Fruit fly (Drosophila melanogaster): ENCODE data around the gene Pde1c.

Gene Pde1c

dm6 chr2L:11816376-11816775 is 112.0 kb downstream of the Pde1c start:
- peak; percentile 62 for TF ChIP-seq sv (GFP tag; optimal IDR thresholded peaks at IDR 0.05)
- TF ChIP-seq OdsH (GFP tag; optimal IDR thresholded peaks at IDR 0.05): no peak
- no peak for TF ChIP-seq psq (GFP tag; optimal IDR thresholded peaks at IDR 0.05)
- TF ChIP-seq Dfd (GFP tag; optimal IDR thresholded peaks at IDR 0.05): no peak
- no peak for TF ChIP-seq tai (GFP tag; optimal IDR thresholded peaks at IDR 0.05)
- TF ChIP-seq Hr78 (GFP tag; optimal IDR thresholded peaks at IDR 0.05): no peak
- TF ChIP-seq CG32264 (GFP tag; optimal IDR thresholded peaks at IDR 0.05): no peak
- peak; percentile 4 for TF ChIP-seq Hr83 (GFP tag; optimal IDR thresholded peaks at IDR 0.05; ENCODE audit: poor library complexity, severe bottlenecking)
- peak; percentile 44 for TF ChIP-seq rgr (GFP tag; optimal IDR thresholded peaks at IDR 0.05)
- no peak for TF ChIP-seq ey (GFP tag; optimal IDR thresholded peaks at IDR 0.05)
- peak; percentile 13 for TF ChIP-seq br (GFP tag; optimal IDR thresholded peaks at IDR 0.05)
- TF ChIP-seq lola (GFP tag; optimal IDR thresholded peaks at IDR 0.05): no peak
- TF ChIP-seq jim (GFP tag; optimal IDR thresholded peaks at IDR 0.05): no peak
- no peak for TF ChIP-seq brk (GFP tag; optimal IDR thresholded peaks at IDR 0.05)
- TF ChIP-seq Dif (GFP tag; optimal IDR thresholded peaks at IDR 0.05; ENCODE audit: partially characterized antibody): no peak
- no peak for TF ChIP-seq Vsx2 (GFP tag; optimal IDR thresholded peaks at IDR 0.05; ENCODE audit: partially characterized antibody)
- TF ChIP-seq usp (GFP tag; optimal IDR thresholded peaks at IDR 0.05): no peak
- TF ChIP-seq Mio (GFP tag; optimal IDR thresholded peaks at IDR 0.05): no peak
- no peak for TF ChIP-seq foxo (GFP tag; optimal IDR thresholded peaks at IDR 0.05)
- TF ChIP-seq sage (GFP tag; optimal IDR thresholded peaks at IDR 0.05): no peak
- TF ChIP-seq HLH106 (tag; optimal IDR thresholded peaks at IDR 0.05): peak; percentile 34
- TF ChIP-seq fru (GFP tag; optimal IDR thresholded peaks at IDR 0.05): no peak
- no peak for TF ChIP-seq Rel (GFP tag; optimal IDR thresholded peaks at IDR 0.05)
- TF ChIP-seq Rel (tag; optimal IDR thresholded peaks at IDR 0.05): no peak
- TF ChIP-seq dmrt93B (GFP tag; optimal IDR thresholded peaks at IDR 0.05): peak; percentile 54
- TF ChIP-seq CG9705 (GFP tag; optimal IDR thresholded peaks at IDR 0.05): peak; percentile 53
- TF ChIP-seq Abd-B (GFP tag; optimal IDR thresholded peaks at IDR 0.05): no peak
- TF ChIP-seq N (GFP tag; optimal IDR thresholded peaks at IDR 0.05): no peak
- TF ChIP-seq Sp1 (GFP tag; optimal IDR thresholded peaks at IDR 0.05): no peak
- TF ChIP-seq h (GFP tag; optimal IDR thresholded peaks at IDR 0.05): peak; percentile 41

dm6 chr2L:11813665-11814087 is 114.7 kb downstream of the Pde1c start, which contains the start of gene CycY:
TSS of gene CycY (minus strand) at chr2L:11813780.
- TF ChIP-seq h (GFP tag; optimal IDR thresholded peaks at IDR 0.05) (no peak), Abd-B (GFP tag; optimal IDR thresholded peaks at IDR 0.05) (no peak), Jra (GFP tag; optimal IDR thresholded peaks at IDR 0.05) (no peak), dsf (GFP tag; optimal IDR thresholded peaks at IDR 0.05; ENCODE audit: borderline replicate concordance) (no peak), CG9705 (GFP tag; optimal IDR thresholded peaks at IDR 0.05) (no peak), brk (GFP tag; optimal IDR thresholded peaks at IDR 0.05) (peak; percentile 63), Mio (GFP tag; optimal IDR thresholded peaks at IDR 0.05) (no peak), OdsH (GFP tag; optimal IDR thresholded peaks at IDR 0.05) (no peak), foxo (GFP tag; optimal IDR thresholded peaks at IDR 0.05) (peak in 1 of 2 experiments; percentile 11), psq (GFP tag; optimal IDR thresholded peaks at IDR 0.05) (no peak), Dif (GFP tag; optimal IDR thresholded peaks at IDR 0.05; ENCODE audit: partially characterized antibody) (no peak), tai (GFP tag; optimal IDR thresholded peaks at IDR 0.05) (no peak), sv (GFP tag; optimal IDR thresholded peaks at IDR 0.05) (no peak), rgr (GFP tag; optimal IDR thresholded peaks at IDR 0.05) (no peak), pan (optimal IDR thresholded peaks at IDR 0.05) (no peak), HLH106 (tag; optimal IDR thresholded peaks at IDR 0.05) (peak; percentile 5), Hr83 (GFP tag; optimal IDR thresholded peaks at IDR 0.05; ENCODE audit: poor library complexity, severe bottlenecking) (no peak), Dfd (GFP tag; optimal IDR thresholded peaks at IDR 0.05) (no peak), Sp1 (GFP tag; optimal IDR thresholded peaks at IDR 0.05) (peak; percentile 3), dmrt93B (GFP tag; optimal IDR thresholded peaks at IDR 0.05) (no peak)

- TF ChIP-seq Rel (GFP tag; optimal IDR thresholded peaks at IDR 0.05) (no peak), Rel (tag; optimal IDR thresholded peaks at IDR 0.05) (peak; percentile 59), fru (GFP tag; optimal IDR thresholded peaks at IDR 0.05) (peak; percentile 0), h (GFP tag; optimal IDR thresholded peaks at IDR 0.05) (no peak), dmrt93B (GFP tag; optimal IDR thresholded peaks at IDR 0.05) (no peak), OdsH (GFP tag; optimal IDR thresholded peaks at IDR 0.05) (no peak)
Observed at dm6 chr2L:11812781-11813664, 115.3 kb downstream of the Pde1c start.
